Worm (Caenorhabditis elegans) whole organism, young adult: ENCODE results near the gene tsp-16.

Experiments used
- K12H6.12 ChIP-seq: fragments of 200-800 bp; sonication (Bioruptor generic); optimal IDR thresholded peaks from 2 replicates; lab custom pipeline; 2018; ENCODE audit warnings: mild to moderate bottlenecking, missing genetic modification characterization, missing compliant biosample characterization
- Y95B8A.8 ChIP-seq: fragments of 200-800 bp; sonication (Bioruptor generic); IDR thresholded peaks from 2 replicates; pipeline ENCODE4 v1.3.6; 2022; ENCODE audit warnings: missing genetic modification reagents, missing genetic modification characterization, missing compliant biosample characterization
- ZK185.1 ChIP-seq: sonication (generic microtip); optimal IDR thresholded peaks from 2 replicates; lab custom pipeline; 2016; ENCODE audit warnings: mild to moderate bottlenecking, missing genetic modification characterization, missing compliant biosample characterization; ENCODE audit not compliant: poor library complexity, severe bottlenecking
- ama-1 ChIP-seq, 3 experiments: fragments of 150-350 bp in 1 of 3; sonication (generic microtip) in 2 of 3; optimal IDR thresholded peaks; 2 replicates each; lab custom pipeline; 2014 to 2018; ENCODE audit warnings: missing biosample characterization in 2 of 3, missing genetic modification characterization in 2 of 3, missing genetic modification reagents in 2 of 3
- attf-3 ChIP-seq: fragments of 200-800 bp; sonication (Bioruptor generic); conservative IDR thresholded peaks from 2 replicates; pipeline ENCODE4 v1.3.6; 2022; ENCODE audit warnings: missing genetic modification reagents, missing genetic modification characterization, missing compliant biosample characterization
- bed-1 ChIP-seq: fragments of 200-800 bp; sonication (Bioruptor generic); IDR thresholded peaks from 2 replicates; pipeline ENCODE4 v1.3.6; 2022; ENCODE audit warnings: missing genetic modification reagents, missing genetic modification characterization, missing compliant biosample characterization
- bed-2 ChIP-seq: fragments of 200-800 bp; sonication (Bioruptor generic); IDR thresholded peaks from 2 replicates; pipeline ENCODE4 v1.3.6; 2022; ENCODE audit warnings: missing genetic modification reagents, missing genetic modification characterization, missing compliant biosample characterization
- cebp-2 ChIP-seq: fragments of 200-800 bp; sonication (Bioruptor generic); IDR thresholded peaks from 2 replicates; pipeline ENCODE4 v1.3.6; 2022; ENCODE audit warnings: missing genetic modification characterization, missing compliant biosample characterization
- hlh-26 ChIP-seq: fragments of 200-800 bp; sonication (Bioruptor generic); conservative IDR thresholded peaks from 2 replicates; pipeline ENCODE4 v1.3.6; 2022; ENCODE audit warnings: missing genetic modification reagents, missing genetic modification characterization, missing compliant biosample characterization
- mxl-1 ChIP-seq: sonication (generic microtip); optimal IDR thresholded peaks from 2 replicates; lab custom pipeline; 2016; ENCODE audit warnings: missing genetic modification characterization, missing compliant biosample characterization
- nhr-120 ChIP-seq: fragments of 200-800 bp; sonication (Bioruptor generic); IDR thresholded peaks from 2 replicates; pipeline ENCODE4 v1.3.6; 2022; ENCODE audit warnings: missing genetic modification characterization, missing compliant biosample characterization
- pha-4 ChIP-seq: fragments of 150-350 bp; sonication (generic microtip); optimal IDR thresholded peaks from 2 replicates; lab custom pipeline; 2014; ENCODE audit warnings: missing biosample characterization, missing genetic modification reagents, missing genetic modification characterization
- snpc-1.1 ChIP-seq: sonication (generic microtip); optimal IDR thresholded peaks from 2 replicates; lab custom pipeline; 2017; ENCODE audit warnings: missing genetic modification characterization, mild to moderate bottlenecking, missing compliant biosample characterization, antibody characterized with exemption, moderate library complexity, missing genotype, missing genetic modification reagents; ENCODE audit not compliant: insufficient read depth

DNA sequence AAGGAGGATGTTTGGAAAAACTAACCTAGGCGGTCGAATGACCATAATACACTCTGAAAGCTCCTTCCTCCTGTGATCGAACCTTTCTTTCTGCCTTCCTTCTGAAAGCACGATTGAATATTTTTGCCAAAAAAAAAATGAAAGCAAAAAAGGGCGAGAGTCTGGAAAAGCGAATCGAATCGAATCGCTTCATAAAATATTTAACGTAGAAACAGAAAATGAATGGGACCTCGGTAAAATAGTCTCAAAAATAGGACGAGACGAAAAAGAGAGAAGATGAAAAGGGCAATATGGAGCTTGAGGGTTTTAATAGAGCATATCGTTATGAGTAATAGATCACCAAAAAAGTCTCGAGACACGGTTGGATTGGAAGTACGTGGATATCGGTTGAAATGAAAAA, 40.1 kb downstream of the tsp-16 start, which contains the start of gene inx-1:
- TF ChIP-seq attf-3 (GFP tag; lab: Robert Waterston, UW), result no peak
- no peak for TF ChIP-seq nhr-120 (GFP tag; lab: Robert Waterston, UW)
- TF ChIP-seq snpc-1.1 (tag; lab: Kevin White, UChicago), result no peak
- TF ChIP-seq hlh-26 (GFP tag; lab: Robert Waterston, UW), result no peak
- TF ChIP-seq ZK185.1, result no peak
- no peak for TF ChIP-seq K12H6.12
- no peak for TF ChIP-seq ama-1 (optimal IDR thresholded peaks at IDR 0.05; lab: Kevin White, UChicago)
- TF ChIP-seq ama-1 (GFP tag; optimal IDR thresholded peaks at IDR 0.05; lab: Kevin White, UChicago), result no peak
- TF ChIP-seq pha-4 (tag; lab: Kevin White, UChicago), result no peak
- TF ChIP-seq bed-1 (GFP tag; lab: Robert Waterston, UW), result no peak
- TF ChIP-seq mxl-1, result no peak
- no peak for TF ChIP-seq cebp-2
- no peak for TF ChIP-seq bed-2 (GFP tag; lab: Robert Waterston, UW)
- no peak for TF ChIP-seq Y95B8A.8 (GFP tag; lab: Robert Waterston, UW)
